Worm (Caenorhabditis elegans) whole organism, late embryonic: ENCODE data around the gene tpra-1.
"Not testable (repeated sequence)": the region's sequence is repeated elsewhere in the genome, so short reads cannot be mapped to it uniquely, and the experiment has no call there.

Source experiments
- T23F11.4 ChIP-seq: fragments of 200-800 bp; sonication (Bioruptor generic); optimal IDR thresholded peaks from 2 replicates; lab custom pipeline; 2018; ENCODE audit warnings: mild to moderate bottlenecking, missing genetic modification characterization, missing compliant biosample characterization
- ahr-1 ChIP-seq: sonication (generic microtip); optimal IDR thresholded peaks from 2 replicates; lab custom pipeline; 2016; ENCODE audit warnings: missing genetic modification characterization, missing compliant biosample characterization
- ceh-18 ChIP-seq: sonication (generic microtip); optimal IDR thresholded peaks from 2 replicates; lab custom pipeline; 2016; ENCODE audit warnings: missing genetic modification characterization, missing compliant biosample characterization
- ceh-30 ChIP-seq: fragments of 150-350 bp; optimal IDR thresholded peaks from 2 replicates; lab custom pipeline; 2014; ENCODE audit warnings: missing biosample characterization, missing genetic modification characterization
- ceh-34 ChIP-seq: sonication (generic microtip); optimal IDR thresholded peaks from 2 replicates; lab custom pipeline; 2016; ENCODE audit warnings: mild to moderate bottlenecking, missing genetic modification characterization, missing compliant biosample characterization
- ceh-6 ChIP-seq: fragments of 200-800 bp; sonication (Bioruptor generic); optimal IDR thresholded peaks from 2 replicates; lab custom pipeline; 2018; ENCODE audit warnings: mild to moderate bottlenecking, missing genetic modification characterization, missing compliant biosample characterization
- dve-1 ChIP-seq: sonication (generic microtip); optimal IDR thresholded peaks from 2 replicates; lab custom pipeline; 2017; ENCODE audit warnings: antibody characterized with exemption, mild to moderate bottlenecking, missing genetic modification characterization, missing compliant biosample characterization
- hlh-13 ChIP-seq: fragments of 200-800 bp; sonication (Bioruptor generic); optimal IDR thresholded peaks from 2 replicates; lab custom pipeline; 2018; ENCODE audit warnings: mild to moderate bottlenecking, missing genetic modification characterization, missing compliant biosample characterization
- hlh-15 ChIP-seq: sonication (generic microtip); optimal IDR thresholded peaks from 2 replicates; lab custom pipeline; 2016; ENCODE audit warnings: missing genetic modification characterization, missing compliant biosample characterization
- hlh-30 ChIP-seq: sonication (generic microtip); optimal IDR thresholded peaks from 2 replicates; lab custom pipeline; 2017; ENCODE audit warnings: antibody characterized with exemption, missing genetic modification characterization, missing compliant biosample characterization; ENCODE audit not compliant: insufficient read depth
- hlh-6 ChIP-seq: sonication (generic microtip); optimal IDR thresholded peaks from 2 replicates; lab custom pipeline; 2016; ENCODE audit warnings: missing genotype, missing genetic modification characterization, missing compliant biosample characterization
- nfya-1 ChIP-seq: sonication (generic microtip); optimal IDR thresholded peaks from 2 replicates; lab custom pipeline; 2017; ENCODE audit warnings: missing genetic modification characterization, mild to moderate bottlenecking, missing compliant biosample characterization, antibody characterized with exemption, moderate library complexity
- nhr-11 ChIP-seq: fragments of 150-350 bp; optimal IDR thresholded peaks from 2 replicates; lab custom pipeline; 2014; ENCODE audit warnings: missing biosample characterization, missing genetic modification characterization
- npax-4 ChIP-seq: sonication (generic microtip); optimal IDR thresholded peaks from 2 replicates; lab custom pipeline; 2016; ENCODE audit warnings: missing genetic modification characterization, missing compliant biosample characterization
- pat-9 ChIP-seq: fragments of 200-800 bp; sonication (Bioruptor generic); optimal IDR thresholded peaks from 2 replicates; lab custom pipeline; 2018; ENCODE audit warnings: mild to moderate bottlenecking, missing genetic modification characterization, moderate library complexity, missing compliant biosample characterization
- pqm-1 ChIP-seq: sonication (generic microtip); optimal IDR thresholded peaks from 2 replicates; lab custom pipeline; 2016; ENCODE audit warnings: missing genetic modification characterization, missing compliant biosample characterization
- pros-1 ChIP-seq: fragments of 150-350 bp; optimal IDR thresholded peaks from 2 replicates; lab custom pipeline; 2014; ENCODE audit warnings: missing biosample characterization, missing genetic modification reagents, missing genetic modification characterization
- rnt-1 ChIP-seq: sonication (generic microtip); optimal IDR thresholded peaks from 2 replicates; lab custom pipeline; 2016; ENCODE audit warnings: missing genetic modification characterization, missing compliant biosample characterization
- sox-2 ChIP-seq: fragments of 200-800 bp; sonication (Bioruptor generic); IDR thresholded peaks from 2 replicates; pipeline ENCODE4 v1.3.6; 2022; ENCODE audit warnings: missing genetic modification reagents, missing genetic modification characterization, missing compliant biosample characterization
- tbx-2 ChIP-seq: sonication (generic microtip); optimal IDR thresholded peaks from 2 replicates; lab custom pipeline; 2016; ENCODE audit warnings: missing genetic modification characterization, missing compliant biosample characterization
- ttx-3 ChIP-seq: sonication (generic microtip); optimal IDR thresholded peaks from 2 replicates; lab custom pipeline; 2016; ENCODE audit warnings: missing genetic modification reagents, missing genetic modification characterization, missing compliant biosample characterization
- unc-3 ChIP-seq, 2 experiments: fragments of 200-800 bp in 1 of 2; sonication (Bioruptor generic) in 1 of 2; sonication (generic microtip) in 1 of 2; conservative IDR thresholded peaks in 1 of 2; optimal IDR thresholded peaks in 1 of 2; 2 replicates each; pipeline versions ENCODE4 v1.3.6 to Lab custom; 2016 to 2022; ENCODE audit warnings: missing compliant biosample characterization in 2 of 2, missing genetic modification characterization in 2 of 2, missing genetic modification reagents in 1 of 2
- unc-42 ChIP-seq: sonication (generic microtip); optimal IDR thresholded peaks from 2 replicates; lab custom pipeline; 2016; ENCODE audit warnings: missing genotype, missing genetic modification characterization, missing compliant biosample characterization
- unc-55 ChIP-seq: sonication (generic microtip); optimal IDR thresholded peaks from 2 replicates; lab custom pipeline; 2017; ENCODE audit warnings: missing biosample characterization, missing genetic modification reagents, missing genetic modification characterization

tpra-1 gene

ce11 chrIV:8943430-8943829, 12.9 kb upstream of the tpra-1 start:
- peak; percentile 48 for TF ChIP-seq unc-42
- no peak for TF ChIP-seq ahr-1 (tag; lab: Kevin White, UChicago)
- TF ChIP-seq hlh-13 (GFP tag; lab: Kevin White, UChicago) = no peak
- no peak for TF ChIP-seq nfya-1 (tag; lab: Kevin White, UChicago)
- TF ChIP-seq ceh-18 = no peak

ce11 chrIV:8947146-8947545, 9.1 kb upstream of the tpra-1 start:
- TF ChIP-seq ceh-18 = peak; percentile 56
- peak; percentile 88 for TF ChIP-seq unc-55 (GFP tag; lab: Kevin White, UChicago)
- TF ChIP-seq rnt-1 (tag; lab: Kevin White, UChicago) = peak; percentile 2
- no peak for TF ChIP-seq nhr-11
- peak; percentile 74 for TF ChIP-seq hlh-30 (tag; lab: Kevin White, UChicago)
- no peak for TF ChIP-seq hlh-15 (tag; lab: Kevin White, UChicago)

ce11 chrIV:8949078-8950039, 6.9 kb upstream of the tpra-1 start:
- TF ChIP-seq ceh-34 (no peak), hlh-30 (tag; lab: Kevin White, UChicago) (peak; percentile 65)

ce11 chrIV:8951953-8952567, 4.2 kb upstream of the tpra-1 start:
- TF ChIP-seq sox-2 (GFP tag; lab: Robert Waterston, UW) = no peak
- no peak for TF ChIP-seq pat-9 (tag; lab: Kevin White, UChicago)

ce11 chrIV:8954126-8954525, 2.2 kb upstream of the tpra-1 start:
- no peak for TF ChIP-seq hlh-6 (tag; lab: Kevin White, UChicago)
- TF ChIP-seq ceh-30 = no peak
- no peak for TF ChIP-seq ttx-3 (tag; lab: Kevin White, UChicago)
- TF ChIP-seq dve-1 (tag; lab: Kevin White, UChicago) = no peak
- no peak for TF ChIP-seq pqm-1
- TF ChIP-seq rnt-1 (tag; lab: Kevin White, UChicago) = no peak
- no peak for TF ChIP-seq npax-4 (tag; lab: Kevin White, UChicago)
- no peak for TF ChIP-seq unc-55 (GFP tag; lab: Kevin White, UChicago)
- TF ChIP-seq hlh-30 (tag; lab: Kevin White, UChicago) = no peak
- no peak for TF ChIP-seq ceh-6 (GFP tag; lab: Kevin White, UChicago)
- no peak for TF ChIP-seq hlh-13 (GFP tag; lab: Kevin White, UChicago)
- no peak for TF ChIP-seq T23F11.4 (GFP tag; lab: Kevin White, UChicago)
- no peak for TF ChIP-seq pros-1 (tag; lab: Kevin White, UChicago)

- peak; percentile 46 for TF ChIP-seq sox-2 (GFP tag; lab: Robert Waterston, UW)
- TF ChIP-seq unc-3 (GFP tag; conservative IDR thresholded peaks at IDR 0.05; lab: Robert Waterston, UW) = peak; percentile 75
- not testable (repeated sequence) for TF ChIP-seq unc-3 (tag; optimal IDR thresholded peaks at IDR 0.05; lab: Kevin White, UChicago)
Observed at ce11 chrIV:8964042-8964441, 7.8 kb downstream of the tpra-1 start.

ce11 chrIV:8965883-8966282, 9.6 kb downstream of the tpra-1 start, which contains the start of gene C53B4.2:
TSS of gene C53B4.2 (plus strand) at chrIV:8966183.
- TF ChIP-seq hlh-30 (tag; lab: Kevin White, UChicago) (peak; percentile 17), tbx-2 (tag; lab: Kevin White, UChicago) (no peak)
